Worm (Caenorhabditis elegans) whole organism, early embryonic: Measurements from ENCODE around the gene lit-1.
A peak's percentile ranks its signal among the peaks of the same experiment; 100 is the strongest.

Experiments used
- B0310.2 ChIP-seq: sonication (generic microtip); optimal IDR thresholded peaks from 2 replicates; lab custom pipeline; 2016; ENCODE audit warnings: mild to moderate bottlenecking, missing genetic modification characterization, missing compliant biosample characterization
- F13C5.2 ChIP-seq: sonication (generic microtip); optimal IDR thresholded peaks from 2 replicates; lab custom pipeline; 2017; ENCODE audit warnings: mild to moderate bottlenecking, missing genetic modification characterization, inconsistent platforms, missing compliant biosample characterization
- aly-1 ChIP-seq: sonication (generic microtip); optimal IDR thresholded peaks from 2 replicates; lab custom pipeline; 2016; ENCODE audit warnings: missing genetic modification characterization, missing compliant biosample characterization
- ama-1 ChIP-seq: fragments of 150-350 bp; optimal IDR thresholded peaks from 2 replicates; lab custom pipeline; 2014
- ceh-13 ChIP-seq: fragments of 200-800 bp; sonication (Bioruptor generic); optimal IDR thresholded peaks from 2 replicates; lab custom pipeline; 2018; ENCODE audit warnings: mild to moderate bottlenecking, missing genetic modification characterization, missing compliant biosample characterization
- ceh-36 ChIP-seq: sonication (generic microtip); optimal IDR thresholded peaks from 2 replicates; lab custom pipeline; 2016; ENCODE audit warnings: missing genetic modification characterization, inconsistent platforms, missing compliant biosample characterization
- ets-7 ChIP-seq: sonication (generic microtip); optimal IDR thresholded peaks from 2 replicates; lab custom pipeline; 2016; ENCODE audit warnings: missing genotype, missing genetic modification characterization, missing compliant biosample characterization
- flt-1 ChIP-seq: fragments of 200-800 bp; sonication (Bioruptor generic); IDR thresholded peaks from 2 replicates; pipeline ENCODE4 v1.3.6; 2022; ENCODE audit warnings: missing genetic modification characterization, missing compliant biosample characterization
- hmbx-1 ChIP-seq: sonication (generic microtip); optimal IDR thresholded peaks from 2 replicates; lab custom pipeline; 2016; ENCODE audit warnings: mild to moderate bottlenecking, missing genetic modification characterization, missing compliant biosample characterization
- hmg-4 ChIP-seq: fragments of 200-800 bp; sonication (Bioruptor generic); optimal IDR thresholded peaks from 2 replicates; lab custom pipeline; 2018; ENCODE audit warnings: mild to moderate bottlenecking, missing genetic modification characterization, missing compliant biosample characterization
- hnd-1 ChIP-seq: sonication (generic microtip); optimal IDR thresholded peaks from 2 replicates; lab custom pipeline; 2016; ENCODE audit warnings: missing genetic modification characterization, missing compliant biosample characterization
- pes-1 ChIP-seq: fragments of 200-800 bp; sonication (Bioruptor generic); IDR thresholded peaks from 2 replicates; pipeline ENCODE4 v1.3.6; 2022; ENCODE audit warnings: missing genetic modification reagents, missing genetic modification characterization, missing compliant biosample characterization
- scrt-1 ChIP-seq: fragments of 200-800 bp; sonication (Bioruptor generic); IDR thresholded peaks from 2 replicates; pipeline ENCODE4 v1.3.6; 2022; ENCODE audit warnings: missing genetic modification characterization, missing compliant biosample characterization
- sea-1 ChIP-seq: fragments of 200-800 bp; sonication (Bioruptor generic); conservative IDR thresholded peaks from 2 replicates; pipeline ENCODE4 v1.3.6; 2022; ENCODE audit warnings: missing genetic modification characterization, missing compliant biosample characterization
- tbx-11 ChIP-seq: fragments of 200-800 bp; sonication (Bioruptor generic); IDR thresholded peaks from 2 replicates; pipeline ENCODE4 v1.3.6; 2022; ENCODE audit warnings: missing genetic modification characterization, missing compliant biosample characterization
- tbx-37 ChIP-seq: fragments of 200-800 bp; sonication (Bioruptor generic); conservative IDR thresholded peaks from 2 replicates; pipeline ENCODE4 v1.3.6; 2022; ENCODE audit warnings: missing genetic modification reagents, missing genetic modification characterization, missing compliant biosample characterization
- tra-4 ChIP-seq: sonication (generic microtip); optimal IDR thresholded peaks from 2 replicates; lab custom pipeline; 2017; ENCODE audit warnings: missing genetic modification characterization, missing compliant biosample characterization

lit-1 gene

DNA sequence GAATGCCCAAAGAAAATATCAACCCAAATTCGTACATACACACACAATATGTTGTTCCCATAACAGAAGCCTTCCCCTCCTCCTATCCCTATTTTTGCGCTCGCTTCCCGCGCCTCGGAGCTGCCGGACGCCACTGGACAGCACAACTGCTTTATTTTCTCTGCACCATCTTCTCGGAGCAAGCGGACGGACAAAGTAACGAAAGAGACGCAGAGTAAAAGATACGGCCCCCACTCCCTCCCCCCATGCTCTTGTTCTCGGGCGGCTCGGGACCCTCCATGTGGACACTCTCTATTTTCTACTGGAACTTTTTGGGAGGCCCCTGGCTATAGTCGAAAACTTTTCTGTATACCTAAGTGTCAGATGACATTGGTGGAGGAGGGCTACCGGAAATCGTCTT is 4.0 kb upstream of the lit-1 start:
- no peak for TF ChIP-seq scrt-1 (GFP tag; lab: Robert Waterston, UW)
- no peak for TF ChIP-seq tra-4
- no peak for TF ChIP-seq tbx-11
- no peak for TF ChIP-seq ama-1 (lab: Kevin White, UChicago)
- TF ChIP-seq B0310.2 (tag; lab: Kevin White, UChicago), result no peak
- no peak for TF ChIP-seq ceh-13 (GFP tag; lab: Kevin White, UChicago)
- no peak for TF ChIP-seq aly-1 (tag; lab: Kevin White, UChicago)
- TF ChIP-seq flt-1 (GFP tag; lab: Robert Waterston, UW), result no peak
- TF ChIP-seq ets-7 (tag; lab: Kevin White, UChicago), result no peak
- TF ChIP-seq pes-1 (GFP tag; lab: Robert Waterston, UW), result no peak
- no peak for TF ChIP-seq hnd-1
- TF ChIP-seq ceh-36 (tag; lab: Kevin White, UChicago), result no peak
- no peak for TF ChIP-seq hmg-4
- no peak for TF ChIP-seq hmbx-1
- no peak for TF ChIP-seq sea-1 (GFP tag; lab: Robert Waterston, UW)
- TF ChIP-seq tbx-37 (GFP tag; lab: Robert Waterston, UW), result no peak

DNA sequence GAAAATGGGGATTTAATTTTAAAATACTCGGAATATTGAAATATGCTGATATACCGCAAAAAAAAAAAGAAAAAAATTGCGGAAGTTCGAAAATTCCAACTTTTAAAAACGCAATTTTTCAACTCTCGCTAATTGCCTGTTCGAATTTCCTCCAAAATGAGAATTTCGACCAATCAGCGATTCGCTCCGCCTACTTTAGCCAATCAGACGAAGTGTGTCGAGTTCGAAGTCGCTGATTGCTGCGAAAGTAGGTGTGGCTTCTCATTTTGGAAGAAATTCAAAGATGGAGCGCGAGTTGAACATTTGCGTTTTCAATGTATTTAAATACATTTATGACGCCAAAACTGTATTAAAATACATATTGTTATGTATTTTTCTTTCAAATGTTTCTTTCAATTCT is 6.6 kb downstream of the lit-1 start:
- TF ChIP-seq tbx-37 (GFP tag; lab: Robert Waterston, UW) (no peak), B0310.2 (tag; lab: Kevin White, UChicago) (no peak), sea-1 (GFP tag; lab: Robert Waterston, UW) (no peak), aly-1 (tag; lab: Kevin White, UChicago) (no peak), pes-1 (GFP tag; lab: Robert Waterston, UW) (no peak), tbx-11 (no peak), ceh-36 (tag; lab: Kevin White, UChicago) (no peak), F13C5.2 (tag; lab: Kevin White, UChicago) (no peak), hnd-1 (no peak), scrt-1 (GFP tag; lab: Robert Waterston, UW) (no peak), hmbx-1 (no peak), ets-7 (tag; lab: Kevin White, UChicago) (no peak), flt-1 (GFP tag; lab: Robert Waterston, UW) (no peak), tra-4 (no peak), ceh-13 (GFP tag; lab: Kevin White, UChicago) (no peak), hmg-4 (no peak), ama-1 (lab: Kevin White, UChicago) (no peak)

DNA sequence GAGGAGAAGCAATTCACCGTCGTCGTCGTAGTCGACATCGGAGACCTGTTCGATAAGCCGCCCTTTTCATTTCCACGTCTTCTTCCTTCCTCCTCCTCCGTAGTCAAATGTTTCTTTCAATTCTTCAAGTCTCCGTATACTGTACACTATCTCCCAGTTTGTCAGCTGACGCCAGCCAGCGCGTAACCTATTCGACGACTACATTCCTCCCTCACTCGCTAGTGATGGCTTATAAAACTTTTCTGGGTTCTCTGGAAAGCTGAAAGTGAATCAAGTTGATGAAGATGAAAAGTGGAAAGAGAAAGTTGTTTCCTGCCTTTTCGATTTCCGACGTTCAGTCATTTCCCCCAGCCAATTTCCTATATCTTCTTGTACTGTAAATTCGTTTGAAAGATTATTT is 7.3 kb downstream of the lit-1 start:
- no peak for TF ChIP-seq ama-1 (lab: Kevin White, UChicago)
- TF ChIP-seq ceh-36 (tag; lab: Kevin White, UChicago), result no peak
- TF ChIP-seq aly-1 (tag; lab: Kevin White, UChicago), result no peak
- TF ChIP-seq tra-4, result no peak
- no peak for TF ChIP-seq B0310.2 (tag; lab: Kevin White, UChicago)
- TF ChIP-seq F13C5.2 (tag; lab: Kevin White, UChicago), result no peak
- TF ChIP-seq hmg-4, result no peak
- TF ChIP-seq ceh-13 (GFP tag; lab: Kevin White, UChicago), result no peak
- TF ChIP-seq ets-7 (tag; lab: Kevin White, UChicago), result no peak
- TF ChIP-seq sea-1 (GFP tag; lab: Robert Waterston, UW), result no peak
- TF ChIP-seq hnd-1, result no peak
- no peak for TF ChIP-seq flt-1 (GFP tag; lab: Robert Waterston, UW)

DNA sequence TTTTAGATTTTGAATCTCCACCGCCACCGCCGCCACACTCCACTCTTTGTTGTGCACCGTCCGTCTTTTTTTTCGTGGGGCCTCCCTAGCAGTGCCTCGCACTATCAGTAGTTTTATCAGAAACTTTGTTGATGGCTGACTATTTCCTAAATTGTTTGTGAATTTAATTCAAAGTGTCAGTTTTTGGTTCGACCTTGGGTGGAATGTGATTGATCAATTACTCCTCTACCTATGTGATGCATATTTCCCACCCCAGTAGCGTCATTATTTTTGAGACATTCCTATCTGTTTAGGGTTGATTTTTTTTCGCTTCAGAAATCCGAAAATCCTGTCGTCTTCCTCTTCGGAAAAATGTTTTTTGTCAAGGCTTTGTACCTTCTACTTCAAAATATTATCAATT is 8.9 kb downstream of the lit-1 start:
- TF ChIP-seq B0310.2 (tag; lab: Kevin White, UChicago), result no peak
- no peak for TF ChIP-seq hmbx-1
- no peak for TF ChIP-seq ets-7 (tag; lab: Kevin White, UChicago)

DNA sequence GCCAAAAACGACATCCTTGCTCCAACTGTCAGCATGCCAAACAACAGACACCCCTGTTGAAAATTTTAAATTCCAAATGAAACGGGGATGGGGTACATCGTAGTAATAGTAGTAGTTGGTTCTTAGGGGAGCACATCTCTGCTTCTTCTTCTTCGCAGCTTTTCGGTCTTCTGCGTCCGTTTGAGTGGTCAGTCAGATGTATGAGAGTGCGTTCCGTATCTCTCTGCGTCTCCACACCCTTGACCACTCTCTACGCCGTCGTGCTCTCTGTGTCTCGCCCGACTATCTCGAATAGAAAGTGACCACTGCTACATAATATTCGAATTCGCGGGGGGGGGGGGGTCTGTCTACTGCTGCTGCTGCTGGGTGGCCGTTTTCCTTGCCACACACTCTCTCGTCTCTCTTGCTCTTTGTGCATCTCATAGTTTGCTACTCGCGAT is 11.1 kb downstream of the lit-1 start:
- TF ChIP-seq flt-1 (GFP tag; lab: Robert Waterston, UW), result no peak
- peak; percentile 56 for TF ChIP-seq F13C5.2 (tag; lab: Kevin White, UChicago)
- TF ChIP-seq hnd-1, result no peak
- peak; percentile 16 for TF ChIP-seq ceh-36 (tag; lab: Kevin White, UChicago)
- no peak for TF ChIP-seq tbx-11
- no peak for TF ChIP-seq pes-1 (GFP tag; lab: Robert Waterston, UW)
- no peak for TF ChIP-seq scrt-1 (GFP tag; lab: Robert Waterston, UW)
- TF ChIP-seq hmg-4, result peak; percentile 68
- TF ChIP-seq tra-4, result no peak
- no peak for TF ChIP-seq ama-1 (lab: Kevin White, UChicago)
- TF ChIP-seq tbx-37 (GFP tag; lab: Robert Waterston, UW), result no peak

DNA sequence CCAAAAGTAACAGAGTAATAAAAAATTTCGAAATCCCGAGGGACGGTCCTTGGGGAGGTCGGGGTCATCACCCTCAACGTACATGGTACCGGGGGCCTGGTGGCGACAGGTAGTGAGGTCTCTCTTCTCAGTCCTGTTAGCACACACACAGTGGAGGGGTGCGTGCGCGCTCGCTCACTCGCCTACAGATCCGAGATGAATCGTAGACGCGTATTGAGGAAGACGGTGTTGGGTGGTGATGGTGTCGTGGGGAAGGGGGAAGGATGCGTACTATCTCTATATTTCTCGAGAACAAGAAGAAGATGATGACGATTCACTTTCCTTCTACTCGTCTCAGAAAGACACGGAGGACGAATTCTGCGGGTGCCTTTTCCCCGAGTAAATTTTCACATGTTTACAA is 12.0 kb downstream of the lit-1 start:
- TF ChIP-seq sea-1 (GFP tag; lab: Robert Waterston, UW) (peak; percentile 38; the same call in 1 of the 2 replicates), scrt-1 (GFP tag; lab: Robert Waterston, UW) (0 out of 2 replicates have a peak, but pooled peaks have one; percentile 46), hmg-4 (peak; percentile 62), flt-1 (GFP tag; lab: Robert Waterston, UW) (peak; percentile 26; the same call in 1 of the 2 replicates), ama-1 (lab: Kevin White, UChicago) (no peak)

DNA sequence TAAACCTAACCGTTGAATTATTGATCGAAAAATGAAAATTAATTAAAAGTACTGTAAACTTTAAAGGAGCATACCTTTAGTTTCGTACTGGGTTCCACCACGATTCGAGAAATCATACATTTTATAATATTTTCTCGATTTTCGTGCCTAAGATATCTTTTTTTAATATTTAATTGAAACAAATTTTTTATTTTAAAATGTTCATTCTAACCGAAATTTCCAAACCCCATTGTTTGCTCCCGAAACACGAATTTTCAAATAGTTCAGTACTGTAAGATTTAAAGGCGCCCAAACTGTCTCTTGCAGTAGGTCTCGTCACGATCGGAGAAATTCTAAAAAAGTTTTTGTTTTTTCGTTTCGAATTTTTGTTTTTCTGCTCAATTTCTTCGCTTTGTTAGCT is 13.2 kb downstream of the lit-1 start:
- TF ChIP-seq aly-1 (tag; lab: Kevin White, UChicago) (no peak), ets-7 (tag; lab: Kevin White, UChicago) (no peak), B0310.2 (tag; lab: Kevin White, UChicago) (no peak), tra-4 (no peak), tbx-11 (no peak), hmg-4 (no peak), ceh-13 (GFP tag; lab: Kevin White, UChicago) (no peak), tbx-37 (GFP tag; lab: Robert Waterston, UW) (no peak), hmbx-1 (no peak), sea-1 (GFP tag; lab: Robert Waterston, UW) (no peak), ama-1 (lab: Kevin White, UChicago) (no peak), ceh-36 (tag; lab: Kevin White, UChicago) (no peak), hnd-1 (no peak), F13C5.2 (tag; lab: Kevin White, UChicago) (no peak), scrt-1 (GFP tag; lab: Robert Waterston, UW) (no peak), flt-1 (GFP tag; lab: Robert Waterston, UW) (no peak), pes-1 (GFP tag; lab: Robert Waterston, UW) (no peak)
